Fruit fly (Drosophila melanogaster) whole organism, embryonic: ENCODE measurements around the gene Mf.

Experiments
- B-H1 ChIP-seq: fragments of 200-800 bp; sonication (Bioruptor generic); IDR thresholded peaks from 3 replicates; pipeline ENCODE4 v1.3.6; 2022; ENCODE audit warnings: missing biosample characterization, missing genetic modification characterization
- C15 ChIP-seq: fragments of 200-800 bp; sonication (Bioruptor generic); IDR thresholded peaks from 3 replicates; pipeline ENCODE4 v1.3.6; 2022; ENCODE audit warnings: missing biosample characterization, missing genetic modification characterization
- CG10209 ChIP-seq: fragments of 200-800 bp; sonication (Bioruptor generic); optimal IDR thresholded peaks from 3 replicates; lab custom pipeline; 2017; ENCODE audit warnings: missing biosample characterization, mild to moderate bottlenecking, missing genetic modification characterization, missing genetic modification reagents
- CG10462 ChIP-seq: fragments of 200-800 bp; sonication (Bioruptor generic); optimal IDR thresholded peaks from 2 replicates; lab custom pipeline; 2016; ENCODE audit warnings: missing biosample characterization, missing genetic modification characterization
- CG10565 ChIP-seq: fragments of 200-800 bp; sonication (Bioruptor generic); optimal IDR thresholded peaks from 3 replicates; lab custom pipeline; 2016; ENCODE audit warnings: missing biosample characterization, mild to moderate bottlenecking, missing genetic modification characterization
- CG11504 ChIP-seq: fragments of 200-800 bp; sonication (Bioruptor generic); optimal IDR thresholded peaks from 3 replicates; lab custom pipeline; 2019; ENCODE audit warnings: missing biosample characterization, mild to moderate bottlenecking, missing genetic modification characterization, moderate library complexity
- CG14965 ChIP-seq: fragments of 200-800 bp; sonication (Bioruptor generic); optimal IDR thresholded peaks from 2 replicates; lab custom pipeline; 2016; ENCODE audit warnings: missing biosample characterization, missing genetic modification characterization, borderline replicate concordance
- CG1832 ChIP-seq: fragments of 200-800 bp; sonication (Bioruptor generic); optimal IDR thresholded peaks from 2 replicates; lab custom pipeline; 2017; ENCODE audit warnings: missing biosample characterization, mild to moderate bottlenecking, missing genetic modification characterization, inconsistent platforms
- CG2116 ChIP-seq: fragments of 200-800 bp; sonication (Bioruptor generic); optimal IDR thresholded peaks from 3 replicates; lab custom pipeline; 2018; ENCODE audit warnings: missing biosample characterization, mild to moderate bottlenecking, missing genetic modification characterization
- CG2129 ChIP-seq: fragments of 200-800 bp; sonication (Bioruptor generic); IDR thresholded peaks from 2 replicates; pipeline ENCODE4 v1.3.6; 2022; ENCODE audit warnings: missing biosample characterization, missing genetic modification characterization; ENCODE audit not compliant: partially characterized antibody
- CG2199 ChIP-seq: fragments of 200-800 bp; sonication (Bioruptor generic); IDR thresholded peaks from 3 replicates; pipeline ENCODE4 v1.3.6; 2022; ENCODE audit warnings: missing biosample characterization, missing genetic modification characterization
- CG30403 ChIP-seq: fragments of 200-800 bp; sonication (Bioruptor generic); optimal IDR thresholded peaks from 3 replicates; lab custom pipeline; 2016; ENCODE audit warnings: missing biosample characterization, missing genetic modification characterization
- CG3065 ChIP-seq: fragments of 200-800 bp; sonication (Bioruptor generic); optimal IDR thresholded peaks from 2 replicates; lab custom pipeline; 2016; ENCODE audit warnings: missing biosample characterization, missing genetic modification characterization
- CG32772 ChIP-seq: fragments of 200-800 bp; sonication (Bioruptor generic); IDR thresholded peaks from 2 replicates; pipeline ENCODE4 v1.3.6; 2022; ENCODE audit warnings: missing biosample characterization, missing genetic modification characterization
- CG3407 ChIP-seq: fragments of 200-800 bp; sonication (Bioruptor generic); optimal IDR thresholded peaks from 2 replicates; lab custom pipeline; 2018; ENCODE audit warnings: missing biosample characterization, mild to moderate bottlenecking, missing genetic modification characterization
- CG4730 ChIP-seq: fragments of 200-800 bp; sonication (Bioruptor generic); IDR thresholded peaks from 2 replicates; pipeline ENCODE4 v1.3.6; 2022; ENCODE audit warnings: missing biosample characterization, missing genetic modification characterization
- CG5180 ChIP-seq: fragments of 200-800 bp; sonication (Bioruptor generic); optimal IDR thresholded peaks from 3 replicates; lab custom pipeline; 2017; ENCODE audit warnings: missing biosample characterization, missing genetic modification characterization, mild to moderate bottlenecking, moderate library complexity, missing genetic modification reagents
- CG7357 ChIP-seq: fragments of 200-800 bp; sonication (Bioruptor generic); IDR thresholded peaks from 3 replicates; pipeline ENCODE4 v1.3.6; 2022; ENCODE audit warnings: missing biosample characterization, missing genetic modification characterization
- CG7987 ChIP-seq: fragments of 200-800 bp; sonication (Bioruptor generic); optimal IDR thresholded peaks from 2 replicates; lab custom pipeline; 2018; ENCODE audit warnings: missing biosample characterization, mild to moderate bottlenecking, missing genetic modification characterization, moderate library complexity
- CG8089 ChIP-seq: fragments of 200-800 bp; sonication (Bioruptor generic); optimal IDR thresholded peaks from 3 replicates; lab custom pipeline; 2016; ENCODE audit warnings: missing biosample characterization, missing genetic modification characterization
- CG9437 ChIP-seq: fragments of 200-800 bp; sonication (Bioruptor generic); optimal IDR thresholded peaks from 2 replicates; lab custom pipeline; 2018; ENCODE audit warnings: missing biosample characterization, mild to moderate bottlenecking, missing genetic modification characterization
- CG9727 ChIP-seq: fragments of 200-800 bp; sonication (Bioruptor generic); optimal IDR thresholded peaks from 3 replicates; lab custom pipeline; 2017; ENCODE audit warnings: missing biosample characterization, mild to moderate bottlenecking, missing genetic modification characterization
- CkIIα-i1 ChIP-seq: fragments of 200-800 bp; sonication (Bioruptor generic); IDR thresholded peaks from 2 replicates; pipeline ENCODE4 v1.3.6; 2022; ENCODE audit warnings: missing biosample characterization, missing genetic modification characterization
- Doc3 ChIP-seq: fragments of 200-800 bp; sonication (Bioruptor generic); IDR thresholded peaks from 3 replicates; pipeline ENCODE4 v1.3.6; 2022; ENCODE audit warnings: missing biosample characterization, missing genetic modification characterization; ENCODE audit not compliant: partially characterized antibody
- Gsc ChIP-seq: fragments of 200-800 bp; sonication (Bioruptor generic); IDR thresholded peaks from 2 replicates; pipeline ENCODE4 v1.3.6; 2022; ENCODE audit warnings: missing biosample characterization, missing genetic modification characterization
- HmgZ ChIP-seq: fragments of 200-800 bp; sonication (Bioruptor generic); optimal IDR thresholded peaks from 2 replicates; lab custom pipeline; 2018; ENCODE audit warnings: missing biosample characterization, mild to moderate bottlenecking, missing genetic modification characterization
- Hmr ChIP-seq: fragments of 200-800 bp; sonication (Bioruptor generic); optimal IDR thresholded peaks from 3 replicates; lab custom pipeline; 2017; ENCODE audit warnings: mild to moderate bottlenecking, missing biosample characterization, missing genetic modification reagents, missing genetic modification characterization
- NFAT ChIP-seq: fragments of 200-800 bp; sonication (Bioruptor generic); IDR thresholded peaks from 2 replicates; pipeline ENCODE4 v1.3.6; 2022; ENCODE audit warnings: missing biosample characterization, missing genetic modification characterization
- Taf1 ChIP-seq: fragments of 200-800 bp; sonication (Bioruptor generic); IDR thresholded peaks from 2 replicates; pipeline ENCODE4 v1.3.6; 2022; ENCODE audit warnings: missing biosample characterization, missing genetic modification characterization
- Xrp1 ChIP-seq: fragments of 200-800 bp; sonication (Bioruptor generic); IDR thresholded peaks from 2 replicates; pipeline ENCODE4 v1.3.6; 2022; ENCODE audit warnings: missing biosample characterization, missing genetic modification characterization
- cg ChIP-seq: fragments of 200-800 bp; sonication (Bioruptor generic); optimal IDR thresholded peaks from 3 replicates; lab custom pipeline; 2019; ENCODE audit warnings: missing biosample characterization, mild to moderate bottlenecking, missing genetic modification characterization, moderate library complexity
- da ChIP-seq: fragments of 200-800 bp; sonication (Bioruptor generic); optimal IDR thresholded peaks from 2 replicates; lab custom pipeline; 2016; ENCODE audit warnings: missing biosample characterization, missing genetic modification characterization
- dati ChIP-seq: fragments of 200-800 bp; sonication (Bioruptor generic); IDR thresholded peaks from 2 replicates; pipeline ENCODE4 v1.3.6; 2022; ENCODE audit warnings: missing biosample characterization, missing genetic modification characterization
- ems ChIP-seq: fragments of 200-800 bp; sonication (Bioruptor generic); optimal IDR thresholded peaks from 3 replicates; lab custom pipeline; 2016; ENCODE audit warnings: missing biosample characterization, missing genetic modification characterization
- en ChIP-seq: fragments of 200-800 bp; sonication (Bioruptor generic); optimal IDR thresholded peaks from 2 replicates; lab custom pipeline; 2016; ENCODE audit warnings: missing biosample characterization, missing genetic modification characterization
- ewg ChIP-seq: fragments of 200-800 bp; sonication (Bioruptor generic); optimal IDR thresholded peaks from 3 replicates; lab custom pipeline; 2017; ENCODE audit warnings: mild to moderate bottlenecking, missing biosample characterization, missing genetic modification reagents, missing genetic modification characterization
- fd96Cb ChIP-seq: fragments of 200-800 bp; sonication (Bioruptor generic); optimal IDR thresholded peaks from 2 replicates; lab custom pipeline; 2018; ENCODE audit warnings: missing biosample characterization, mild to moderate bottlenecking, missing genetic modification characterization, moderate library complexity
- ham ChIP-seq: fragments of 200-800 bp; sonication (Bioruptor generic); IDR thresholded peaks from 2 replicates; pipeline ENCODE4 v1.3.6; 2022; ENCODE audit warnings: missing biosample characterization, missing genetic modification characterization
- hbn ChIP-seq: fragments of 200-800 bp; sonication (Bioruptor generic); IDR thresholded peaks from 2 replicates; pipeline ENCODE4 v1.3.6; 2022; ENCODE audit warnings: missing biosample characterization, missing genetic modification characterization; ENCODE audit not compliant: partially characterized antibody
- pzg ChIP-seq: fragments of 200-800 bp; sonication (Bioruptor generic); optimal IDR thresholded peaks from 3 replicates; lab custom pipeline; 2018; ENCODE audit warnings: missing biosample characterization, mild to moderate bottlenecking, missing genetic modification characterization, moderate library complexity
- rib ChIP-seq: fragments of 200-800 bp; sonication (Bioruptor generic); IDR thresholded peaks from 2 replicates; pipeline ENCODE4 v1.3.6; 2022; ENCODE audit warnings: missing biosample characterization, missing genetic modification characterization
- ro ChIP-seq: fragments of 200-800 bp; sonication (Bioruptor generic); IDR thresholded peaks from 2 replicates; pipeline ENCODE4 v1.3.6; 2022; ENCODE audit warnings: missing biosample characterization, missing genetic modification characterization
- schlank ChIP-seq: fragments of 200-800 bp; sonication (Bioruptor generic); optimal IDR thresholded peaks from 2 replicates; lab custom pipeline; 2018; ENCODE audit warnings: missing biosample characterization, mild to moderate bottlenecking, missing genetic modification characterization
- scrt ChIP-seq: fragments of 200-800 bp; sonication (Bioruptor generic); optimal IDR thresholded peaks from 2 replicates; lab custom pipeline; 2018; ENCODE audit warnings: missing biosample characterization, mild to moderate bottlenecking, missing genetic modification characterization, moderate library complexity
- tgo ChIP-seq: fragments of 200-800 bp; sonication (Bioruptor generic); IDR thresholded peaks from 3 replicates; pipeline ENCODE4 v1.3.6; 2022; ENCODE audit warnings: missing biosample characterization, missing genetic modification characterization
- tll ChIP-seq, 2 experiments: fragments of 200-800 bp in 1 of 2; fragments of >200 bp in 1 of 2; sonication (Bioruptor generic) in 1 of 2; optimal IDR thresholded peaks; 2 replicates each; lab custom pipeline; 2017 to 2019; ENCODE audit warnings: missing biosample characterization in 2 of 2, missing genetic modification characterization in 2 of 2, mild to moderate bottlenecking in 1 of 2, moderate library complexity in 1 of 2
- ttk ChIP-seq: fragments of 200-800 bp; sonication (Bioruptor generic); IDR thresholded peaks from 2 replicates; pipeline ENCODE4 v2.1.2; 2022; ENCODE audit warnings: missing biosample characterization, missing genetic modification characterization
- unpg ChIP-seq: fragments of 200-800 bp; sonication (Bioruptor generic); optimal IDR thresholded peaks from 3 replicates; lab custom pipeline; 2018; ENCODE audit warnings: missing biosample characterization, mild to moderate bottlenecking, missing genetic modification characterization, moderate library complexity
- zfh1 ChIP-seq: fragments of 200-800 bp; sonication (Bioruptor generic); IDR thresholded peaks from 3 replicates; pipeline ENCODE4 v1.3.6; 2022; ENCODE audit warnings: missing biosample characterization, missing genetic modification characterization

Gene Mf

dm6 chr3R:15149772-15150512, 31.4 kb downstream of the Mf start, which contains the start of gene Gyc88E (continued):
- TF ChIP-seq tll (GFP tag; optimal IDR thresholded peaks at IDR 0.05; lab: Kevin White, UChicago) (no peak), Hmr (GFP tag; lab: Kevin White, UChicago) (peak; percentile 37), ham (GFP tag; lab: Robert Waterston, UW) (no peak), Doc3 (GFP tag; lab: Robert Waterston, UW) (no peak), rib (GFP tag; lab: Robert Waterston, UW) (no peak), CG14965 (GFP tag; lab: Kevin White, UChicago) (no peak), CG3407 (GFP tag; lab: Kevin White, UChicago) (no peak), CkIIα-i1 (GFP tag; lab: Robert Waterston, UW) (no peak), pzg (GFP tag; lab: Kevin White, UChicago) (no peak), CG10565 (GFP tag; lab: Kevin White, UChicago) (no peak), NFAT (GFP tag; lab: Robert Waterston, UW) (no peak), CG32772 (peak; percentile 43; the same call in 1 of the 2 replicates), CG2199 (GFP tag; lab: Robert Waterston, UW) (no peak), CG10209 (GFP tag; lab: Kevin White, UChicago) (no peak), ro (GFP tag; lab: Robert Waterston, UW) (no peak), C15 (no peak), scrt (GFP tag; lab: Kevin White, UChicago) (peak; percentile 52), schlank (tag; lab: Kevin White, UChicago) (no peak), en (GFP tag; lab: Kevin White, UChicago) (no peak), CG9727 (peak; percentile 13), da (GFP tag; lab: Kevin White, UChicago) (no peak), CG1832 (GFP tag; lab: Kevin White, UChicago) (no peak), unpg (GFP tag; lab: Kevin White, UChicago) (no peak), CG7357 (GFP tag; lab: Robert Waterston, UW) (peak; percentile 48; the same call in 1 of the 3 replicates), Taf1 (GFP tag; lab: Robert Waterston, UW) (peak; percentile 53; the same call in 1 of the 2 replicates), CG8089 (GFP tag; lab: Kevin White, UChicago) (no peak), CG9437 (GFP tag; lab: Kevin White, UChicago) (no peak), CG10462 (GFP tag; lab: Kevin White, UChicago) (no peak), HmgZ (tag; lab: Kevin White, UChicago) (no peak), CG7987 (GFP tag; lab: Kevin White, UChicago) (no peak), CG5180 (peak; percentile 93), hbn (GFP tag; lab: Robert Waterston, UW) (no peak), CG3065 (GFP tag; lab: Kevin White, UChicago) (no peak), CG11504 (peak; percentile 39), B-H1 (GFP tag; lab: Robert Waterston, UW) (peak; percentile 54; the same call in 2 of the 3 replicates), Xrp1 (peak; percentile 65; the same call in 1 of the 2 replicates), dati (0 out of 2 replicates have a peak, but pooled peaks have one; percentile 31), ttk (GFP tag; lab: Robert Waterston, UW) (peak; percentile 43; the same call in 1 of the 2 replicates), Gsc (GFP tag; lab: Robert Waterston, UW) (no peak), tgo (GFP tag; lab: Robert Waterston, UW) (peak; percentile 68; the same call in 2 of the 3 replicates), CG30403 (no peak), ems (GFP tag; lab: Kevin White, UChicago) (no peak), fd96Cb (tag; lab: Kevin White, UChicago) (no peak), CG2129 (no peak), CG4730 (0 out of 2 replicates have a peak, but pooled peaks have one; percentile 40), CG2116 (GFP tag; lab: Kevin White, UChicago) (no peak), cg (GFP tag; lab: Kevin White, UChicago) (peak; percentile 19), zfh1 (GFP tag; lab: Robert Waterston, UW) (no peak), ewg (GFP tag; lab: Kevin White, UChicago) (peak; percentile 69)
